Fruit fly (Drosophila melanogaster) whole organism, prepupa: ENCODE data around the gene PolI.

Source experiments
- Blimp-1 ChIP-seq: fragments of 200-800 bp; sonication (Bioruptor generic); optimal IDR thresholded peaks from 3 replicates; lab custom pipeline; 2017; ENCODE audit warnings: missing biosample characterization, missing genetic modification characterization, mild to moderate bottlenecking, moderate library complexity, missing genetic modification reagents
- CG10631 ChIP-seq: fragments of 200-800 bp; sonication (Bioruptor generic); optimal IDR thresholded peaks from 2 replicates; lab custom pipeline; 2016; ENCODE audit warnings: missing biosample characterization, missing genetic modification characterization
- CG10669 ChIP-seq: fragments of 200-800 bp; sonication (Bioruptor generic); optimal IDR thresholded peaks from 3 replicates; lab custom pipeline; 2018; ENCODE audit warnings: missing biosample characterization, mild to moderate bottlenecking, missing genetic modification characterization, moderate library complexity
- CG11294 ChIP-seq: fragments of 200-800 bp; sonication (Bioruptor generic); IDR thresholded peaks from 2 replicates; pipeline ENCODE4 v1.3.6; 2022; ENCODE audit warnings: missing biosample characterization, missing genetic modification characterization
- CG11762 ChIP-seq: fragments of 200-800 bp; sonication (Bioruptor generic); optimal IDR thresholded peaks from 3 replicates; lab custom pipeline; 2016; ENCODE audit warnings: missing biosample characterization, missing genetic modification characterization; ENCODE audit not compliant: insufficient read depth
- CG11902 ChIP-seq: fragments of 200-800 bp; sonication (Bioruptor generic); optimal IDR thresholded peaks from 3 replicates; lab custom pipeline; 2016; ENCODE audit warnings: missing biosample characterization, missing genetic modification characterization
- CG15336 ChIP-seq: fragments of 200-800 bp; sonication (Bioruptor generic); IDR thresholded peaks from 2 replicates; pipeline ENCODE4 v1.3.6; 2022; ENCODE audit warnings: missing biosample characterization, missing genetic modification characterization
- CG1621 ChIP-seq: fragments of 200-800 bp; sonication (Bioruptor generic); optimal IDR thresholded peaks from 3 replicates; lab custom pipeline; 2018; ENCODE audit warnings: missing biosample characterization, mild to moderate bottlenecking, missing genetic modification characterization
- CG16779 ChIP-seq: fragments of 200-800 bp; sonication (Bioruptor generic); optimal IDR thresholded peaks from 3 replicates; lab custom pipeline; 2017; ENCODE audit warnings: missing biosample characterization, mild to moderate bottlenecking, missing genetic modification characterization
- CG31627 ChIP-seq: fragments of 200-800 bp; sonication (Bioruptor generic); optimal IDR thresholded peaks from 3 replicates; lab custom pipeline; 2016; ENCODE audit warnings: missing biosample characterization, missing genetic modification characterization
- CG32006 ChIP-seq: fragments of 200-800 bp; sonication (Bioruptor generic); optimal IDR thresholded peaks from 3 replicates; lab custom pipeline; 2017; ENCODE audit warnings: missing biosample characterization, mild to moderate bottlenecking, missing genetic modification characterization
- CG34406 ChIP-seq: fragments of 200-800 bp; sonication (Bioruptor generic); optimal IDR thresholded peaks from 3 replicates; lab custom pipeline; 2016; ENCODE audit warnings: missing biosample characterization, missing genetic modification characterization
- CG3919 ChIP-seq: fragments of 200-800 bp; sonication (Bioruptor generic); optimal IDR thresholded peaks from 3 replicates; lab custom pipeline; 2016; ENCODE audit warnings: missing biosample characterization, missing genetic modification characterization
- CG4318 ChIP-seq: fragments of 200-800 bp; sonication (Bioruptor generic); optimal IDR thresholded peaks from 3 replicates; lab custom pipeline; 2017; ENCODE audit warnings: missing biosample characterization, mild to moderate bottlenecking, missing genetic modification characterization
- CG6163 ChIP-seq: fragments of 200-800 bp; sonication (Bioruptor generic); IDR thresholded peaks from 3 replicates; pipeline ENCODE4 v1.3.6; 2022; ENCODE audit warnings: missing biosample characterization, missing genetic modification characterization
- CG6276 ChIP-seq: fragments of 200-800 bp; sonication (Bioruptor generic); optimal IDR thresholded peaks from 2 replicates; lab custom pipeline; 2017; ENCODE audit warnings: missing biosample characterization, mild to moderate bottlenecking, missing genetic modification characterization
- CG6792 ChIP-seq: fragments of 200-800 bp; sonication (Bioruptor generic); optimal IDR thresholded peaks from 3 replicates; lab custom pipeline; 2016; ENCODE audit warnings: missing biosample characterization, missing genetic modification characterization
- CG6808 ChIP-seq: fragments of 200-800 bp; sonication (Bioruptor generic); optimal IDR thresholded peaks from 3 replicates; lab custom pipeline; 2017; ENCODE audit warnings: missing biosample characterization, missing genetic modification characterization, mild to moderate bottlenecking, moderate library complexity, missing genetic modification reagents
- CG6854 ChIP-seq: fragments of 200-800 bp; sonication (Bioruptor generic); optimal IDR thresholded peaks from 2 replicates; lab custom pipeline; 2017; ENCODE audit warnings: missing biosample characterization, mild to moderate bottlenecking, missing genetic modification characterization
- CG7368 ChIP-seq: fragments of 200-800 bp; sonication (Bioruptor generic); optimal IDR thresholded peaks from 3 replicates; lab custom pipeline; 2016; ENCODE audit warnings: missing biosample characterization, missing genetic modification characterization
- CG8119 ChIP-seq: fragments of 200-800 bp; sonication (Bioruptor generic); IDR thresholded peaks from 3 replicates; pipeline ENCODE4 v1.3.6; 2022; ENCODE audit warnings: missing biosample characterization, missing genetic modification characterization
- CG9139 ChIP-seq: fragments of 200-800 bp; sonication (Bioruptor generic); optimal IDR thresholded peaks from 3 replicates; lab custom pipeline; 2017; ENCODE audit warnings: missing biosample characterization, mild to moderate bottlenecking, missing genetic modification characterization
- Eip75B ChIP-seq: fragments of 200-800 bp; sonication (Bioruptor generic); optimal IDR thresholded peaks from 3 replicates; lab custom pipeline; 2016; ENCODE audit warnings: missing biosample characterization, missing genetic modification characterization
- Eip78C ChIP-seq: fragments of 200-800 bp; sonication (Bioruptor generic); peaks from one replicate; lab custom pipeline; 2016; ENCODE audit warnings: missing biosample characterization, missing genetic modification characterization
- Eip93F ChIP-seq: fragments of 200-800 bp; sonication (Bioruptor generic); optimal IDR thresholded peaks from 2 replicates; lab custom pipeline; 2016; ENCODE audit warnings: missing biosample characterization, mild to moderate bottlenecking, missing genetic modification characterization
- Ets21C ChIP-seq: fragments of 200-800 bp; sonication (Bioruptor generic); optimal IDR thresholded peaks from 3 replicates; lab custom pipeline; 2016; ENCODE audit warnings: missing biosample characterization, missing genetic modification characterization
- Gug ChIP-seq: fragments of 200-800 bp; sonication (Bioruptor generic); IDR thresholded peaks from 2 replicates; pipeline ENCODE4 v1.3.6; 2022; ENCODE audit warnings: missing biosample characterization, missing genetic modification characterization
- Hr38 ChIP-seq: sonication (Bioruptor generic); optimal IDR thresholded peaks from 2 replicates; lab custom pipeline; 2016; ENCODE audit warnings: missing biosample characterization, missing genetic modification characterization
- Hr39 ChIP-seq: fragments of 200-800 bp; sonication (Bioruptor generic); optimal IDR thresholded peaks from 2 replicates; lab custom pipeline; 2016; ENCODE audit warnings: missing biosample characterization, missing genetic modification characterization
- Hr4 ChIP-seq: fragments of 200-800 bp; sonication (Bioruptor generic); optimal IDR thresholded peaks from 3 replicates; lab custom pipeline; 2016; ENCODE audit warnings: missing biosample characterization, missing genetic modification characterization
- Lpt ChIP-seq: fragments of 200-800 bp; sonication (Bioruptor generic); optimal IDR thresholded peaks from 3 replicates; lab custom pipeline; 2016; ENCODE audit warnings: missing biosample characterization, missing genetic modification characterization
- Sox102F ChIP-seq: fragments of 200-800 bp; sonication (Bioruptor generic); optimal IDR thresholded peaks from 2 replicates; lab custom pipeline; 2016; ENCODE audit warnings: missing biosample characterization, mild to moderate bottlenecking, missing genetic modification characterization
- Sox14 ChIP-seq: fragments of 200-800 bp; sonication (Bioruptor generic); optimal IDR thresholded peaks from 3 replicates; lab custom pipeline; 2016; ENCODE audit warnings: missing biosample characterization, missing genetic modification characterization
- Sox15 ChIP-seq: fragments of 200-800 bp; sonication (Bioruptor generic); optimal IDR thresholded peaks from 3 replicates; lab custom pipeline; 2016; ENCODE audit warnings: missing biosample characterization, missing genetic modification characterization
- achi ChIP-seq: fragments of 200-800 bp; sonication (Bioruptor generic); optimal IDR thresholded peaks from 3 replicates; lab custom pipeline; 2016; ENCODE audit warnings: missing biosample characterization, missing genetic modification characterization
- acj6 ChIP-seq: fragments of 200-800 bp; sonication (Bioruptor generic); optimal IDR thresholded peaks from 3 replicates; lab custom pipeline; 2016; ENCODE audit warnings: missing biosample characterization, missing genetic modification characterization
- cyc ChIP-seq: fragments of 200-800 bp; sonication (Bioruptor generic); optimal IDR thresholded peaks from 3 replicates; lab custom pipeline; 2016; ENCODE audit warnings: missing biosample characterization, missing genetic modification characterization
- dac ChIP-seq: fragments of 200-800 bp; sonication (Bioruptor generic); optimal IDR thresholded peaks from 2 replicates; lab custom pipeline; 2017; ENCODE audit warnings: missing biosample characterization, mild to moderate bottlenecking, missing genetic modification characterization
- dsx ChIP-seq: fragments of 200-800 bp; optimal IDR thresholded peaks from 3 replicates; lab custom pipeline; 2019; ENCODE audit warnings: missing biosample characterization, mild to moderate bottlenecking, missing genetic modification characterization, moderate library complexity; ENCODE audit not compliant: poor library complexity, severe bottlenecking
- fd85E ChIP-seq: fragments of 200-800 bp; sonication (Bioruptor generic); optimal IDR thresholded peaks from 3 replicates; lab custom pipeline; 2016; ENCODE audit warnings: missing biosample characterization, missing genetic modification characterization
- net ChIP-seq: fragments of 200-800 bp; sonication (Bioruptor generic); optimal IDR thresholded peaks from 3 replicates; lab custom pipeline; 2016; ENCODE audit warnings: missing biosample characterization, missing genetic modification characterization
- pdm3 ChIP-seq: fragments of 200-800 bp; sonication (Bioruptor generic); optimal IDR thresholded peaks from 3 replicates; lab custom pipeline; 2016; ENCODE audit warnings: missing biosample characterization, missing genetic modification characterization
- salr ChIP-seq, 2 experiments: fragments of 200-800 bp; sonication (Bioruptor generic); optimal IDR thresholded peaks; 3 replicates each; lab custom pipeline; 2016 to 2018; ENCODE audit warnings: missing biosample characterization in 2 of 2, missing genetic modification characterization in 2 of 2, mild to moderate bottlenecking in 1 of 2
- spab ChIP-seq: fragments of 200-800 bp; sonication (Bioruptor generic); optimal IDR thresholded peaks from 2 replicates; lab custom pipeline; 2017; ENCODE audit warnings: missing biosample characterization, mild to moderate bottlenecking, missing genetic modification characterization, missing genetic modification reagents
- svp ChIP-seq: fragments of 200-800 bp; sonication (Bioruptor generic); peaks from one replicate; lab custom pipeline; 2016; ENCODE audit warnings: missing biosample characterization, missing genetic modification characterization
- vri ChIP-seq: fragments of 200-800 bp; sonication (Bioruptor generic); optimal IDR thresholded peaks from 3 replicates; lab custom pipeline; 2016; ENCODE audit warnings: missing biosample characterization, mild to moderate bottlenecking, missing genetic modification characterization

PolI gene

dm6 chr3R:8225461-8225971, 7.8 kb upstream of the PolI start:
- TF ChIP-seq Sox14 (GFP tag; lab: Kevin White, UChicago) (no peak), Eip75B (GFP tag; lab: Kevin White, UChicago) (no peak), Lpt (GFP tag; lab: Kevin White, UChicago) (no peak)

dm6 chr3R:8227344-8227743, 6.0 kb upstream of the PolI start:
- TF ChIP-seq net (GFP tag; lab: Kevin White, UChicago): no peak
- TF ChIP-seq CG10631 (GFP tag; lab: Kevin White, UChicago): no peak
- TF ChIP-seq Ets21C: no peak
- no peak for TF ChIP-seq CG6792 (GFP tag; lab: Kevin White, UChicago)
- no peak for TF ChIP-seq CG32006 (GFP tag; lab: Kevin White, UChicago)
- no peak for TF ChIP-seq CG11902 (GFP tag; lab: Kevin White, UChicago)
- TF ChIP-seq svp (GFP tag; lab: Kevin White, UChicago): peak; percentile 63

- TF ChIP-seq Eip78C (GFP tag; lab: Kevin White, UChicago): peak; percentile 81
- TF ChIP-seq CG4318 (GFP tag; lab: Kevin White, UChicago): peak; percentile 67
- no peak for TF ChIP-seq dsx (GFP tag; lab: Kevin White, UChicago)
- TF ChIP-seq CG7368 (GFP tag; lab: Kevin White, UChicago): peak; percentile 19
- TF ChIP-seq CG3919 (GFP tag; lab: Kevin White, UChicago): no peak
- peak; percentile 27 for TF ChIP-seq Sox14 (GFP tag; lab: Kevin White, UChicago)
- no peak for TF ChIP-seq Blimp-1 (GFP tag; lab: Kevin White, UChicago)
- 0 out of 2 replicates have a peak, but pooled peaks have one; percentile 43 for TF ChIP-seq CG11294 (GFP tag; lab: Robert Waterston, UW)
- peak in 1 of 2 experiments; percentile 48 for TF ChIP-seq salr (GFP tag; optimal IDR thresholded peaks at IDR 0.05; lab: Kevin White, UChicago)
- TF ChIP-seq CG11762 (GFP tag; lab: Kevin White, UChicago): no peak
- TF ChIP-seq Lpt (GFP tag; lab: Kevin White, UChicago): peak; percentile 74
- TF ChIP-seq CG6808 (GFP tag; lab: Kevin White, UChicago): no peak
- no peak for TF ChIP-seq Eip93F (GFP tag; lab: Kevin White, UChicago)
- TF ChIP-seq CG32006 (GFP tag; lab: Kevin White, UChicago): peak; percentile 90
- TF ChIP-seq CG10669: no peak
- peak; percentile 43 for TF ChIP-seq CG31627
- TF ChIP-seq CG9139 (GFP tag; lab: Kevin White, UChicago): no peak
- no peak for TF ChIP-seq spab
- peak; percentile 75 for TF ChIP-seq pdm3
- TF ChIP-seq CG15336: peak; percentile 92
- TF ChIP-seq CG6854 (GFP tag; lab: Kevin White, UChicago): no peak
- peak; percentile 41 for TF ChIP-seq Hr39 (GFP tag; lab: Kevin White, UChicago)
- TF ChIP-seq CG6163: peak; percentile 60; the same call in 2 of the 3 replicates
- TF ChIP-seq achi (GFP tag; lab: Kevin White, UChicago): peak; percentile 73
- TF ChIP-seq net (GFP tag; lab: Kevin White, UChicago): peak; percentile 79
- peak; percentile 46 for TF ChIP-seq CG10631 (GFP tag; lab: Kevin White, UChicago)
- TF ChIP-seq CG34406 (GFP tag; lab: Kevin White, UChicago): peak; percentile 53
- TF ChIP-seq fd85E (GFP tag; lab: Kevin White, UChicago): no peak
- TF ChIP-seq CG6276: no peak
- no peak for TF ChIP-seq CG11902 (GFP tag; lab: Kevin White, UChicago)
- TF ChIP-seq CG1621 (tag; lab: Kevin White, UChicago): no peak
- TF ChIP-seq Hr4 (GFP tag; lab: Kevin White, UChicago): peak; percentile 90
- peak; percentile 90 for TF ChIP-seq CG8119 (GFP tag; lab: Robert Waterston, UW)
- no peak for TF ChIP-seq cyc (GFP tag; lab: Kevin White, UChicago)
- TF ChIP-seq dac (GFP tag; lab: Kevin White, UChicago): peak; percentile 65
- TF ChIP-seq acj6: peak; percentile 57
- no peak for TF ChIP-seq Hr38 (GFP tag; lab: Kevin White, UChicago)
- no peak for TF ChIP-seq Sox15 (GFP tag; lab: Kevin White, UChicago)
- TF ChIP-seq vri: no peak
- peak; percentile 17 for TF ChIP-seq CG6792 (GFP tag; lab: Kevin White, UChicago)
- peak; percentile 44 for TF ChIP-seq Sox102F
- peak; percentile 57; the same call in 1 of the 2 replicates for TF ChIP-seq Gug
- no peak for TF ChIP-seq CG16779 (tag; lab: Kevin White, UChicago)
- TF ChIP-seq Ets21C: no peak
Measured at dm6 chr3R:8233864-8234263, 557 bp downstream of the PolI start.
